Fruit fly (Drosophila melanogaster): Measurements from ENCODE around the gene Ras64B.

The Ras64B gene

dm6 chr3L:4092705-4093257 is 46.1 kb upstream of the Ras64B start, which contains the start of gene CG14990 (continued):
- TF ChIP-seq bsh (GFP tag; optimal IDR thresholded peaks at IDR 0.05) (no peak), Fer3 (tag; optimal IDR thresholded peaks at IDR 0.05) (no peak), CG18262 (tag; optimal IDR thresholded peaks at IDR 0.05) (no peak), ind (GFP tag; optimal IDR thresholded peaks at IDR 0.05) (no peak), CG9437 (GFP tag; optimal IDR thresholded peaks at IDR 0.05) (peak; percentile 100), CG11504 (tag; optimal IDR thresholded peaks at IDR 0.05) (no peak), CG34224 (GFP tag; IDR thresholded peaks at IDR 0.05; ENCODE audit: partially characterized antibody) (no peak), zfh1 (GFP tag; IDR thresholded peaks at IDR 0.05) (no peak), insv (GFP tag; optimal IDR thresholded peaks at IDR 0.05) (no peak), CG1602 (GFP tag; optimal IDR thresholded peaks at IDR 0.05) (no peak), CG7928 (GFP tag; optimal IDR thresholded peaks at IDR 0.05) (no peak), Asciz (GFP tag; optimal IDR thresholded peaks at IDR 0.05) (no peak), CG31388 (GFP tag; optimal IDR thresholded peaks at IDR 0.05) (no peak), Rfx (GFP tag; IDR thresholded peaks at IDR 0.05) (0 out of 2 replicates have a peak, but pooled peaks have one; percentile 50), CG31365 (tag; optimal IDR thresholded peaks at IDR 0.05) (peak; percentile 99), Mes4 (GFP tag; optimal IDR thresholded peaks at IDR 0.05) (no peak), B-H1 (GFP tag; IDR thresholded peaks at IDR 0.05) (no peak), CG18011 (GFP tag; optimal IDR thresholded peaks at IDR 0.05) (no peak), CG3995 (GFP tag; optimal IDR thresholded peaks at IDR 0.05) (no peak), h (optimal IDR thresholded peaks at IDR 0.05) (no peak), CG12659 (GFP tag; optimal IDR thresholded peaks at IDR 0.05) (peak; percentile 25), croc (GFP tag; conservative IDR thresholded peaks at IDR 0.05) (no peak), Eip74EF (GFP tag; optimal IDR thresholded peaks at IDR 0.05) (peak in 1 of 2 experiments; percentile 96), ERR (GFP tag; optimal IDR thresholded peaks at IDR 0.05) (no peak), E2f2 (GFP tag; IDR thresholded peaks at IDR 0.05) (peak; percentile 99), zf30C (GFP tag; optimal IDR thresholded peaks at IDR 0.05) (no peak), fu2 (GFP tag; optimal IDR thresholded peaks at IDR 0.05) (no peak), BtbVII (GFP tag; optimal IDR thresholded peaks at IDR 0.05) (no peak), usp (GFP tag; optimal IDR thresholded peaks at IDR 0.05) (no peak), CG3726 (GFP tag; IDR thresholded peaks at IDR 0.05) (no peak), Bgb (GFP tag; IDR thresholded peaks at IDR 0.05; ENCODE audit: partially characterized antibody) (peak; percentile 69), Blimp-1 (GFP tag; optimal IDR thresholded peaks at IDR 0.05) (no peak), sr (GFP tag; IDR thresholded peaks at IDR 0.05) (no peak), CG2889 (GFP tag; IDR thresholded peaks at IDR 0.05) (no peak), CG8359 (GFP tag; optimal IDR thresholded peaks at IDR 0.05; ENCODE audit: borderline replicate concordance) (no peak), slou (GFP tag; optimal IDR thresholded peaks at IDR 0.05) (no peak), fd102C (GFP tag; optimal IDR thresholded peaks at IDR 0.05) (no peak), dati (GFP tag; IDR thresholded peaks at IDR 0.05) (no peak), CG42726 (GFP tag; IDR thresholded peaks at IDR 0.05; ENCODE audit: partially characterized antibody) (peak; percentile 66; the same call in 1 of the 2 replicates), slbo (GFP tag; IDR thresholded peaks at IDR 0.05) (no peak), gsb-n (tag; optimal IDR thresholded peaks at IDR 0.05) (no peak), Sry-δ (GFP tag; optimal IDR thresholded peaks at IDR 0.05) (no peak), CG1024 (GFP tag; IDR thresholded peaks at IDR 0.05) (no peak), hth (optimal IDR thresholded peaks at IDR 0.05) (no peak), Ada2b (GFP tag; IDR thresholded peaks at IDR 0.05) (no peak), CG3281 (GFP tag; optimal IDR thresholded peaks at IDR 0.05) (no peak), CG4424 (GFP tag; optimal IDR thresholded peaks at IDR 0.05) (no peak), dmrt99B (tag; optimal IDR thresholded peaks at IDR 0.05) (no peak), cg (GFP tag; optimal IDR thresholded peaks at IDR 0.05) (no peak), Drgx (GFP tag; IDR thresholded peaks at IDR 0.05) (no peak), Fer2 (tag; optimal IDR thresholded peaks at IDR 0.05) (no peak)

Measured in whole organism, embryonic.